Worm (Caenorhabditis elegans) whole organism, mixed stage, embryonic: ENCODE results near the gene poml-1.

Experiments
- blmp-1 ChIP-seq: fragments of 150-350 bp; optimal IDR thresholded peaks from 2 replicates; lab custom pipeline; 2014; ENCODE audit warnings: missing biosample characterization, missing genetic modification characterization
- ceh-43 ChIP-seq: fragments of 200-800 bp; sonication (Bioruptor generic); optimal IDR thresholded peaks from 2 replicates; lab custom pipeline; 2018; ENCODE audit warnings: mild to moderate bottlenecking, missing genetic modification characterization, moderate library complexity, missing compliant biosample characterization
- ces-1 ChIP-seq: fragments of 150-350 bp; optimal IDR thresholded peaks from 2 replicates; lab custom pipeline; 2014; ENCODE audit warnings: missing biosample characterization, missing genetic modification reagents, missing genetic modification characterization
- elt-3 ChIP-seq: fragments of 150-350 bp; optimal IDR thresholded peaks from 2 replicates; lab custom pipeline; 2014; ENCODE audit warnings: missing biosample characterization, missing genetic modification characterization
- ham-2 ChIP-seq: fragments of 200-800 bp; sonication (Bioruptor generic); optimal IDR thresholded peaks from 2 replicates; lab custom pipeline; 2018; ENCODE audit warnings: mild to moderate bottlenecking, missing genetic modification characterization, missing compliant biosample characterization
- lin-32 ChIP-seq: fragments of 200-800 bp; sonication (Bioruptor generic); optimal IDR thresholded peaks from 2 replicates; lab custom pipeline; 2018; ENCODE audit warnings: mild to moderate bottlenecking, missing genetic modification characterization, missing compliant biosample characterization
- mab-5 ChIP-seq: fragments of 150-350 bp; optimal IDR thresholded peaks from 2 replicates; lab custom pipeline; 2014; ENCODE audit warnings: missing biosample characterization, missing genetic modification characterization
- mep-1 ChIP-seq: fragments of 150-350 bp; optimal IDR thresholded peaks from 2 replicates; lab custom pipeline; 2017; ENCODE audit warnings: missing biosample characterization, missing genetic modification reagents, missing genetic modification characterization, inconsistent platforms
- nhr-12 ChIP-seq: fragments of 150-350 bp; optimal IDR thresholded peaks from 2 replicates; lab custom pipeline; 2014; ENCODE audit warnings: missing biosample characterization, missing genetic modification characterization
- nhr-2 ChIP-seq: fragments of 150-350 bp; optimal IDR thresholded peaks from 2 replicates; lab custom pipeline; 2014; ENCODE audit warnings: missing biosample characterization, missing genetic modification characterization
- nhr-237 ChIP-seq: fragments of 150-350 bp; optimal IDR thresholded peaks from 2 replicates; lab custom pipeline; 2014; ENCODE audit warnings: missing biosample characterization, missing genetic modification characterization
- nhr-28 ChIP-seq: fragments of 150-350 bp; optimal IDR thresholded peaks from 2 replicates; lab custom pipeline; 2014; ENCODE audit warnings: missing biosample characterization, missing genetic modification characterization
- snpc-4 ChIP-seq: fragments of 150-350 bp; optimal IDR thresholded peaks from 2 replicates; lab custom pipeline; 2014; ENCODE audit warnings: missing biosample characterization, missing genetic modification characterization
- unc-62 ChIP-seq: fragments of 150-350 bp; optimal IDR thresholded peaks from 2 replicates; lab custom pipeline; 2014; ENCODE audit warnings: missing biosample characterization, missing genetic modification reagents, missing genetic modification characterization

DNA sequence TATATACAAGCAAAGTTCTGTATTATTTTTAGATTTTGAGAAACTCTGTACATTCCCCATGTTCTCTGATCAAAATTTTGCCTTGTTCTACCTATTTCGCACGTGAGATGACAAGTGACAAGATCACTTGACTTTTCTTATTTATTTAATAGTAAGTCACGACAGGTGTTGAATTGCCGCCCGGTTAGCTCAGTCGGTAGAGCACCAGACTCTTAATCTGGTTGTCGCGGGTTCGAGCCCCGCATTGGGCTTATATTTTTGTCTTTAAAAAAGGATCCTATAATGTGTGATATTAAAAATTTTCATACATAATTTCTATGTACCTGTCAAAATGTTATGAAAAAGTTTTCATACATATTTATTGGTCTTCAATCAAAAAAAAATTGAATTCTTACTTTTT lies 8.0 kb downstream of the poml-1 start:
- no peak for TF ChIP-seq nhr-12
- TF ChIP-seq ceh-43 (GFP tag; lab: Kevin White, UChicago): no peak
- no peak for TF ChIP-seq ham-2 (GFP tag; lab: Kevin White, UChicago)
- no peak for TF ChIP-seq lin-32
- no peak for TF ChIP-seq mep-1 (tag; lab: Kevin White, UChicago)
- no peak for TF ChIP-seq elt-3 (tag; lab: Kevin White, UChicago)
- TF ChIP-seq nhr-2 (tag; lab: Kevin White, UChicago): no peak
- no peak for TF ChIP-seq snpc-4
- no peak for TF ChIP-seq blmp-1 (tag; lab: Kevin White, UChicago)
- no peak for TF ChIP-seq mab-5 (tag; lab: Kevin White, UChicago)
- TF ChIP-seq ces-1 (GFP tag; lab: Kevin White, UChicago): no peak
- no peak for TF ChIP-seq nhr-28
- TF ChIP-seq nhr-237 (tag; lab: Kevin White, UChicago): no peak
- no peak for TF ChIP-seq unc-62 (GFP tag; lab: Kevin White, UChicago)
